Worm (Caenorhabditis elegans) whole organism, L1 larva: Measurements from ENCODE around the gene C27A7.6.

Source experiments
- ces-1 ChIP-seq: fragments of 150-350 bp; optimal IDR thresholded peaks from 2 replicates; lab custom pipeline; 2014; ENCODE audit warnings: missing biosample characterization, missing genetic modification reagents, missing genetic modification characterization
- elt-3 ChIP-seq, 6 experiments: fragments of 150-350 bp in 1 of 6; sonication (generic microtip); optimal IDR thresholded peaks; 2 replicates each; lab custom pipeline; 2017 to 2018; ENCODE audit warnings: missing biosample characterization in 6 of 6, missing genetic modification characterization in 6 of 6, inconsistent platforms in 1 of 6
- isw-1 ChIP-seq: fragments of 200-800 bp; sonication (Bioruptor generic); IDR thresholded peaks from 2 replicates; pipeline ENCODE4 v1.3.6; 2022; ENCODE audit warnings: missing genetic modification characterization, missing compliant biosample characterization
- jun-1 ChIP-seq: fragments of 150-350 bp; optimal IDR thresholded peaks from 2 replicates; lab custom pipeline; 2014; ENCODE audit warnings: missing biosample characterization, missing genetic modification reagents, missing genetic modification characterization
- lin-35 ChIP-seq, 2 experiments: fragments of 150-350 bp; optimal IDR thresholded peaks; 2 replicates each; lab custom pipeline; 2014; ENCODE audit warnings: missing biosample characterization in 2 of 2, missing genetic modification characterization in 2 of 2, missing genetic modification reagents in 2 of 2
- lsy-2 ChIP-seq, 2 experiments: fragments of 150-350 bp; optimal IDR thresholded peaks; 2 replicates each; lab custom pipeline; 2014; ENCODE audit warnings: missing biosample characterization in 2 of 2, missing genetic modification characterization in 2 of 2
- nhr-28 ChIP-seq: fragments of 150-350 bp; optimal IDR thresholded peaks from 2 replicates; lab custom pipeline; 2014; ENCODE audit warnings: missing biosample characterization, missing genetic modification characterization
- nhr-90 ChIP-seq: sonication (generic microtip); optimal IDR thresholded peaks from 2 replicates; lab custom pipeline; 2016; ENCODE audit warnings: mild to moderate bottlenecking, missing genetic modification characterization, missing compliant biosample characterization; ENCODE audit not compliant: poor library complexity
- skn-1 ChIP-seq: fragments of 150-350 bp; optimal IDR thresholded peaks from 2 replicates; lab custom pipeline; 2014; ENCODE audit warnings: missing biosample characterization, missing genetic modification characterization
- ztf-11 ChIP-seq, 2 experiments: sonication (generic microtip); optimal IDR thresholded peaks; 2 replicates each; lab custom pipeline; 2016 to 2017; ENCODE audit warnings: missing genetic modification characterization in 2 of 2, missing biosample characterization in 1 of 2, missing compliant biosample characterization in 1 of 2

- TF ChIP-seq ztf-11 (tag; optimal IDR thresholded peaks at IDR 0.05; lab: Kevin White, UChicago) (no peak), lsy-2 (tag; optimal IDR thresholded peaks at IDR 0.05; lab: Kevin White, UChicago) (no peak), jun-1 (tag; lab: Kevin White, UChicago) (no peak), nhr-28 (tag; lab: Kevin White, UChicago) (no peak), lin-35 (GFP tag; optimal IDR thresholded peaks at IDR 0.05; lab: Kevin White, UChicago) (no peak), isw-1 (GFP tag; lab: Robert Waterston, UW) (no peak), skn-1 (tag; lab: Kevin White, UChicago) (no peak), elt-3 (tag; optimal IDR thresholded peaks at IDR 0.05; lab: Kevin White, UChicago) (no peak), ces-1 (GFP tag; lab: Kevin White, UChicago) (no peak), nhr-90 (tag; lab: Kevin White, UChicago) (no peak)
Observed at ce11 chrV:12170114-12170513, 39.5 kb upstream of the C27A7.6 start, which contains the start of gene ZK863.1.
